Worm (Caenorhabditis elegans): ENCODE measurements around the gene ZK1236.9.

The ZK1236.9 gene

ce11 chrIII:8389539-8389938 lies 45.4 kb downstream of the ZK1236.9 start, which contains the start of gene ZK353.4:
Gene ZK353.4, minus strand, starts transcription at chrIII:8389639.
- TF ChIP-seq ces-1 (GFP tag; optimal IDR thresholded peaks at IDR 0.05) (no peak), duxl-1 (tag; optimal IDR thresholded peaks at IDR 0.05; ENCODE audit: poor library complexity) (no peak), lin-29 (GFP tag; IDR thresholded peaks at IDR 0.05) (no peak), fkh-10 (GFP tag; optimal IDR thresholded peaks at IDR 0.05) (no peak), hlh-30 (tag; optimal IDR thresholded peaks at IDR 0.05; ENCODE audit: insufficient read depth) (no peak), madf-9 (GFP tag; conservative IDR thresholded peaks at IDR 0.05) (no peak), nhr-6 (tag; optimal IDR thresholded peaks at IDR 0.05) (no peak)

All from whole organism, L4 larva.